Fruit fly (Drosophila melanogaster): ENCODE measurements around the gene CG32199.

The CG32199 gene

dm6 chr3L:18625786-18626185, 14.1 kb downstream of the CG32199 start, which contains the start of gene MYPT-75D (continued):
- peak; percentile 22 for TF ChIP-seq CG7271 (tag; optimal IDR thresholded peaks at IDR 0.05)
- TF ChIP-seq CG4328 (GFP tag; optimal IDR thresholded peaks at IDR 0.05), result no peak
- peak; percentile 2 for TF ChIP-seq CG1647 (GFP tag; optimal IDR thresholded peaks at IDR 0.05)
- 0 out of 2 replicates have a peak, but pooled peaks have one; percentile 6 for TF ChIP-seq Xrp1 (GFP tag; IDR thresholded peaks at IDR 0.05)
- no peak for TF ChIP-seq tgo (GFP tag; IDR thresholded peaks at IDR 0.05)
- TF ChIP-seq CG42726 (GFP tag; IDR thresholded peaks at IDR 0.05; ENCODE audit: partially characterized antibody), result peak; percentile 90
- TF ChIP-seq CG11398 (GFP tag; optimal IDR thresholded peaks at IDR 0.05), result peak; percentile 49
- peak; percentile 72; the same call in 1 of the 3 replicates for TF ChIP-seq vnd (GFP tag; IDR thresholded peaks at IDR 0.05; ENCODE audit: partially characterized antibody)
- peak; percentile 14 for TF ChIP-seq ems (GFP tag; optimal IDR thresholded peaks at IDR 0.05)
- peak; percentile 32 for TF ChIP-seq CG12071 (GFP tag; optimal IDR thresholded peaks at IDR 0.05)
- no peak for TF ChIP-seq Max (GFP tag; optimal IDR thresholded peaks at IDR 0.05)
- peak; percentile 13; the same call in 1 of the 2 replicates for TF ChIP-seq Nf-YA (GFP tag; IDR thresholded peaks at IDR 0.05)
- peak; percentile 78 for TF ChIP-seq CG1603 (tag; optimal IDR thresholded peaks at IDR 0.05)
- TF ChIP-seq dmrt11E (tag; optimal IDR thresholded peaks at IDR 0.05), result no peak
- TF ChIP-seq crc (GFP tag; optimal IDR thresholded peaks at IDR 0.05), result no peak
- TF ChIP-seq prd (optimal IDR thresholded peaks at IDR 0.05), result no peak
- TF ChIP-seq prd (GFP tag; IDR thresholded peaks at IDR 0.05), result 0 out of 3 replicates have a peak, but pooled peaks have one; percentile 11
- TF ChIP-seq maf-S (GFP tag; optimal IDR thresholded peaks at IDR 0.05), result no peak
- TF ChIP-seq pros (GFP tag; optimal IDR thresholded peaks at IDR 0.05), result no peak
- TF ChIP-seq CG12391 (tag; optimal IDR thresholded peaks at IDR 0.05), result peak; percentile 31
- TF ChIP-seq caup (GFP tag; optimal IDR thresholded peaks at IDR 0.05; ENCODE audit: severe bottlenecking), result peak; percentile 23
- 0 out of 2 replicates have a peak, but pooled peaks have one; percentile 10 for TF ChIP-seq toy (GFP tag; IDR thresholded peaks at IDR 0.05)
- TF ChIP-seq CG10543 (GFP tag; optimal IDR thresholded peaks at IDR 0.05), result peak; percentile 3
- TF ChIP-seq CG30403 (GFP tag; optimal IDR thresholded peaks at IDR 0.05), result no peak
- TF ChIP-seq Side (GFP tag; optimal IDR thresholded peaks at IDR 0.05), result peak; percentile 42
- TF ChIP-seq CG11696 (GFP tag; IDR thresholded peaks at IDR 0.05), result 0 out of 2 replicates have a peak, but pooled peaks have one; percentile 17
- TF ChIP-seq tup (GFP tag; optimal IDR thresholded peaks at IDR 0.05), result no peak
- TF ChIP-seq lilli (GFP tag; optimal IDR thresholded peaks at IDR 0.05), result no peak
- TF ChIP-seq bbx (GFP tag; IDR thresholded peaks at IDR 0.05; ENCODE audit: partially characterized antibody), result peak; percentile 97
- TF ChIP-seq Opbp (GFP tag; IDR thresholded peaks at IDR 0.05; ENCODE audit: partially characterized antibody), result peak; percentile 97
- no peak for TF ChIP-seq CG11093 (GFP tag; IDR thresholded peaks at IDR 0.05)
- TF ChIP-seq salm (tag; optimal IDR thresholded peaks at IDR 0.05), result peak; percentile 5
- peak; percentile 65 for TF ChIP-seq CG13894 (tag; optimal IDR thresholded peaks at IDR 0.05)
- TF ChIP-seq nerfin-1 (tag; optimal IDR thresholded peaks at IDR 0.05), result peak; percentile 67
- peak; percentile 22 for TF ChIP-seq CG12299 (tag; optimal IDR thresholded peaks at IDR 0.05)
- peak; percentile 38 for TF ChIP-seq CG15269 (tag; optimal IDR thresholded peaks at IDR 0.05)
- no peak for TF ChIP-seq CG7556 (GFP tag; optimal IDR thresholded peaks at IDR 0.05)
- no peak for TF ChIP-seq trh (GFP tag; optimal IDR thresholded peaks at IDR 0.05)
- peak in 1 of 2 experiments; percentile 26 for TF ChIP-seq Hr51 (GFP tag; optimal IDR thresholded peaks at IDR 0.05)
- TF ChIP-seq jing (GFP tag; optimal IDR thresholded peaks at IDR 0.05), result no peak
- TF ChIP-seq sens-2 (GFP tag; IDR thresholded peaks at IDR 0.05), result no peak; the same call in 1 of the 2 replicates
- TF ChIP-seq zfh2 (GFP tag; optimal IDR thresholded peaks at IDR 0.05), result no peak
- TF ChIP-seq Rx (GFP tag; IDR thresholded peaks at IDR 0.05), result no peak
- TF ChIP-seq stwl (tag; optimal IDR thresholded peaks at IDR 0.05), result peak; percentile 89
- peak; percentile 32 for TF ChIP-seq CG12219 (GFP tag; optimal IDR thresholded peaks at IDR 0.05)
- no peak for TF ChIP-seq CG9876 (GFP tag; optimal IDR thresholded peaks at IDR 0.05)
- peak; percentile 85 for TF ChIP-seq Dp (GFP tag; optimal IDR thresholded peaks at IDR 0.05)
- no peak for TF ChIP-seq wor (GFP tag; IDR thresholded peaks at IDR 0.05)
- TF ChIP-seq HLH4C (GFP tag; IDR thresholded peaks at IDR 0.05; ENCODE audit: partially characterized antibody), result peak; percentile 87
- TF ChIP-seq CG3281 (GFP tag; optimal IDR thresholded peaks at IDR 0.05), result peak; percentile 8

Data from whole organism, embryonic.